Worm (Caenorhabditis elegans): ENCODE results near the gene cyp-33C2.

DNA sequence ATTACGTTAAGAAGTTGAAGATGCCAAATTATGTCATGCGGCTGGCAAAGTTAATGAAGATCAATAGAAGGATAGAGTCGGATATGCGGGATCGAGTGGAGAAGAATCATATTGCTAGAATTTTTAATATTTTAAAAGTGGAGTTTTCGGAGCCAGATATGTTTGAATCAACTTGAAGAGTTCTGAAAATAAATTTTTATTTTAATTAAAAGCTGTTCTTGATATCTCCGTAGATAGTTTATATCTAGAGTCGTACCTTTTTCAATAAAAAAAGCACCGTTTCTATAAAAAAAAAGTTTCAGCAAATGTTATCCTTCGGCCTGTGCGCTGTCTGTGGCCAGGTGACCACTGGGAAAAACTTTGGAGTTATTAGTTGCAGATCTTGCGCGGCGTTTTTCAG is 49.9 kb downstream of the cyp-33C2 start, which contains the start of gene nhr-96:
- TF ChIP-seq klf-2 (GFP tag; conservative IDR thresholded peaks at IDR 0.05) (no peak), flt-1 (GFP tag; IDR thresholded peaks at IDR 0.05) (no peak)

All from whole organism, midembryonic.